Worm (Caenorhabditis elegans): Measurements from ENCODE around the gene R08C7.8.

R08C7.8 gene

ce11 chrIV:4451576-4451975, 17.2 kb upstream of the R08C7.8 start, which contains the start of gene R08C7.1:
Gene R08C7.1, plus strand, starts transcription at chrIV:4451876.
- TF ChIP-seq chd-7 (tag; optimal IDR thresholded peaks at IDR 0.05) (no peak), hmg-1.2 (GFP tag; IDR thresholded peaks at IDR 0.05) (peak; percentile 50; the same call in 1 of the 2 replicates), lin-26 (GFP tag; IDR thresholded peaks at IDR 0.05) (no peak), madf-6 (GFP tag; IDR thresholded peaks at IDR 0.05) (no peak), attf-6 (GFP tag; IDR thresholded peaks at IDR 0.05) (no peak)

ce11 chrIV:4449843-4450242, 15.5 kb upstream of the R08C7.8 start:
- TF ChIP-seq nhr-120 (GFP tag; IDR thresholded peaks at IDR 0.05) (no peak), sdz-38 (tag; optimal IDR thresholded peaks at IDR 0.05) (no peak), dpl-1 (GFP tag; optimal IDR thresholded peaks at IDR 0.05) (no peak), zim-3 (tag; optimal IDR thresholded peaks at IDR 0.05) (no peak), B0261.1 (tag; optimal IDR thresholded peaks at IDR 0.05) (no peak), lin-40 (tag; optimal IDR thresholded peaks at IDR 0.05) (peak; percentile 52), hlh-26 (GFP tag; conservative IDR thresholded peaks at IDR 0.05) (no peak), F39B2.1 (GFP tag; IDR thresholded peaks at IDR 0.05) (no peak), zfh-2 (GFP tag; conservative IDR thresholded peaks at IDR 0.05) (no peak), egl-44 (GFP tag; IDR thresholded peaks at IDR 0.05) (0 out of 2 replicates have a peak, but pooled peaks have one; percentile 24), cebp-2 (GFP tag; IDR thresholded peaks at IDR 0.05) (no peak), D2030.7 (GFP tag; IDR thresholded peaks at IDR 0.05) (peak; percentile 35; the same call in 1 of the 2 replicates), efl-1 (GFP tag; optimal IDR thresholded peaks at IDR 0.05) (no peak), cebp-1 (GFP tag; IDR thresholded peaks at IDR 0.05) (no peak), cebp-1 (tag; optimal IDR thresholded peaks at IDR 0.05) (peak; percentile 56), let-526 (GFP tag; IDR thresholded peaks at IDR 0.05) (no peak), B0336.3 (GFP tag; IDR thresholded peaks at IDR 0.05) (peak; percentile 72), ztf-28 (GFP tag; IDR thresholded peaks at IDR 0.05) (no peak), mcd-1 (GFP tag; IDR thresholded peaks at IDR 0.05) (peak; percentile 38; the same call in 1 of the 2 replicates), sptf-2 (GFP tag; optimal IDR thresholded peaks at IDR 0.05) (no peak), somi-1 (GFP tag; optimal IDR thresholded peaks at IDR 0.05) (no peak), F22D6.2 (tag; optimal IDR thresholded peaks at IDR 0.05) (no peak), F57C9.4 (tag; optimal IDR thresholded peaks at IDR 0.05) (no peak), snpc-3.4 (tag; optimal IDR thresholded peaks at IDR 0.05) (no peak), nhr-80 (tag; optimal IDR thresholded peaks at IDR 0.05) (peak; percentile 80), Y56A3A.18 (GFP tag; IDR thresholded peaks at IDR 0.05) (no peak), Y95B8A.8 (GFP tag; IDR thresholded peaks at IDR 0.05) (peak; percentile 70; the same call in 1 of the 2 replicates), lin-54 (GFP tag; optimal IDR thresholded peaks at IDR 0.05) (peak; percentile 4), hrde-1 (tag; optimal IDR thresholded peaks at IDR 0.05; ENCODE audit: borderline replicate concordance) (peak; percentile 51), ztf-22 (GFP tag; optimal IDR thresholded peaks at IDR 0.05) (no peak), attf-3 (GFP tag; conservative IDR thresholded peaks at IDR 0.05) (0 out of 2 replicates have a peak, but pooled peaks have one; percentile 9), tlf-1 (GFP tag; optimal IDR thresholded peaks at IDR 0.05) (no peak), nfyb-1 (GFP tag; IDR thresholded peaks at IDR 0.05) (peak; percentile 82), ceh-79 (tag; optimal IDR thresholded peaks at IDR 0.05) (no peak), die-1 (tag; optimal IDR thresholded peaks at IDR 0.05) (peak; percentile 18), rpc-1 (optimal IDR thresholded peaks at IDR 0.05) (no peak), rpc-1 (tag; optimal IDR thresholded peaks at IDR 0.05) (no peak), ceh-100 (GFP tag; IDR thresholded peaks at IDR 0.05) (0 out of 2 replicates have a peak, but pooled peaks have one; percentile 27), F23B12.7 (tag; optimal IDR thresholded peaks at IDR 0.05; ENCODE audit: insufficient read depth) (no peak), rcor-1 (GFP tag; IDR thresholded peaks at IDR 0.05) (peak; percentile 39; the same call in 1 of the 2 replicates), let-607 (tag; optimal IDR thresholded peaks at IDR 0.05) (no peak), tbx-9 (tag; optimal IDR thresholded peaks at IDR 0.05; ENCODE audit: borderline replicate concordance) (no peak), madf-3 (GFP tag; IDR thresholded peaks at IDR 0.05) (no peak)

All from whole organism, young adult.